Worm (Caenorhabditis elegans): ENCODE measurements around the gene oac-48.

oac-48 gene

DNA sequence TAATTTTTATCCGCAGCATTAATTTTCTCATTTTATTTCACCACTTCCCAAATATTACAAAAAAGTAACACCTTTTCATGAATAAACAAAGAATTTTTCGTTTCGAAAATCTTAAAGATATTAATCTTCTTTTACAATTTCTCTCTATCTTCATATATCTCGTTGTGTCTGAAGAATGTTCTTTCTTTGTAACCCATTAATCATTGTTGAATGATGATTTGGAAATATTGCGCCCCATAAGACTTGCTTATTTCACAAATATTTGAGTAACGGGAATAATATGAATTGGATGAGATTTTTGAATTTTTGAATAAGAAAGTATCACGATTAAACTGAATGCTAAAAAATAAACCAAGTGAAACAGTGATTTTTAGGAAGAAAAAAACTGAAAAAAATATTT is 47.4 kb downstream of the oac-48 start:
- TF ChIP-seq elt-1 (tag; optimal IDR thresholded peaks at IDR 0.05) (no peak), mab-5 (tag; optimal IDR thresholded peaks at IDR 0.05) (peak; percentile 77), mbf-1 (tag; optimal IDR thresholded peaks at IDR 0.05) (no peak), Y55F3AM.14 (GFP tag; optimal IDR thresholded peaks at IDR 0.05) (no peak), unc-39 (tag; optimal IDR thresholded peaks at IDR 0.05) (no peak), nhr-25 (tag; optimal IDR thresholded peaks at IDR 0.05) (peak; percentile 46)

DNA sequence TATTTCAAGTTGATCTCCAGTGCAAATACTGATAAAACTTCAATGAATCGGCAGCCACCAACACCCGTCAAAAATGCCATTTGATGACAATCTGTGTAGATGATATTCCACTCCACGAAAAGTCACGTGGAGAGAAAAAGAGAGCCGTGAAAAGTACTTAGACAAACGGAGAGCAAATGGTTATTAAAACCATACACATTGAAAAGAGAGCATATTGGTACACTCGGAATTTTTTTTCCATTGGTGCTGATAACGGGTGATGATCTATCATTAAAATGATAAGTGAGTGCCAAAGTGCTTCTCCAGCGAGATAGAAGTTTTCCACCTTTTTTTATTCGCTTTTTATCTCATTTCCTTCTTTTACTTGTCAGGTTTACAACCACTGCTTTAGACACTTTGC is 51.6 kb downstream of the oac-48 start:
- TF ChIP-seq gmeb-1 (tag; optimal IDR thresholded peaks at IDR 0.05) (peak; percentile 30), crh-2 (tag; optimal IDR thresholded peaks at IDR 0.05) (peak; percentile 58), F13H6.1 (tag; optimal IDR thresholded peaks at IDR 0.05) (peak; percentile 34), sma-9 (GFP tag; optimal IDR thresholded peaks at IDR 0.05) (peak; percentile 81), sma-9 (tag; optimal IDR thresholded peaks at IDR 0.05) (no peak), nhr-129 (tag; optimal IDR thresholded peaks at IDR 0.05) (peak; percentile 57), mdl-1 (tag; optimal IDR thresholded peaks at IDR 0.05) (no peak), nhr-6 (tag; optimal IDR thresholded peaks at IDR 0.05) (no peak), aly-2 (tag; optimal IDR thresholded peaks at IDR 0.05) (no peak), sma-3 (GFP tag; optimal IDR thresholded peaks at IDR 0.05) (peak; percentile 52), fos-1 (tag; optimal IDR thresholded peaks at IDR 0.05) (peak; percentile 93), skn-1 (tag; optimal IDR thresholded peaks at IDR 0.05) (peak; percentile 77)

DNA sequence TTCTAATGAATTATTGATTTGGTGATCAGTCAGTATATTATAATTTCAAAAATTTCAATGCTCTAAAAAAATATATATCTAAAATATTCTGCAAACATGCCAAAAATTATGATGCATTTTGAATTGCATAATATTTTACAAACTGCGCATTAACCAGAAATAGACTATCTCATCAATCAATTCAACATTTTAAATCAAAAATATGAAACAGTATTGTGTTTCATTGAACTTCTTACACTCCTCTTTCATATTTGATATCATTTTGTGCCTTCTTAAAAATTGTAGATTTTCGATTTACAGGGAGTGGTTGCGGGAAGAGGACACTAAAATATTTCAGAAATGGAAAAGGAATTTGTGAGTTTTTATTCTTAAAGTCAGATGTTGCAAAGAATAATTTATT is 53.0 kb downstream of the oac-48 start, which contains the start of gene ent-4:
Gene ent-4 (plus strand): TSS at position 301 of the 400 bp plus-strand sequence.
- no peak for TF ChIP-seq C34F6.9 (tag; optimal IDR thresholded peaks at IDR 0.05)
- TF ChIP-seq nhr-237 (tag; optimal IDR thresholded peaks at IDR 0.05): no peak
- no peak for TF ChIP-seq gmeb-1 (tag; optimal IDR thresholded peaks at IDR 0.05)
- TF ChIP-seq aly-2 (tag; optimal IDR thresholded peaks at IDR 0.05): no peak
- no peak for TF ChIP-seq mab-5 (tag; optimal IDR thresholded peaks at IDR 0.05)
- TF ChIP-seq unc-39 (tag; optimal IDR thresholded peaks at IDR 0.05): no peak
